Fruit fly (Drosophila melanogaster) whole organism, embryonic: ENCODE data around the gene CG14820.

ENCODE experiments used
- Ada2b ChIP-seq: fragments of 200-800 bp; sonication (Bioruptor generic); IDR thresholded peaks from 2 replicates; pipeline ENCODE4 v1.3.6; 2022; ENCODE audit warnings: missing biosample characterization, missing genetic modification characterization
- Atf-2 ChIP-seq: fragments of 200-800 bp; sonication (Bioruptor generic); optimal IDR thresholded peaks from 2 replicates; lab custom pipeline; 2016; ENCODE audit warnings: missing biosample characterization, missing genetic modification characterization
- CG11504 ChIP-seq: fragments of 200-800 bp; sonication (Bioruptor generic); optimal IDR thresholded peaks from 3 replicates; lab custom pipeline; 2019; ENCODE audit warnings: missing biosample characterization, mild to moderate bottlenecking, missing genetic modification characterization, moderate library complexity
- CG1529 ChIP-seq: fragments of 200-800 bp; sonication (Bioruptor generic); optimal IDR thresholded peaks from 3 replicates; lab custom pipeline; 2018; ENCODE audit warnings: missing biosample characterization, missing genetic modification characterization
- CG17361 ChIP-seq: fragments of 200-800 bp; sonication (Bioruptor generic); IDR thresholded peaks from 3 replicates; pipeline ENCODE4 v1.3.6; 2022; ENCODE audit warnings: missing biosample characterization, missing genetic modification characterization
- CG17612 ChIP-seq: fragments of 200-800 bp; sonication (Bioruptor generic); IDR thresholded peaks from 2 replicates; pipeline ENCODE4 v1.3.6; 2022; ENCODE audit warnings: missing biosample characterization, missing genetic modification characterization
- CG18262 ChIP-seq: fragments of 200-800 bp; optimal IDR thresholded peaks from 3 replicates; lab custom pipeline; 2019; ENCODE audit warnings: missing biosample characterization, mild to moderate bottlenecking, missing genetic modification characterization, moderate library complexity
- CG18476 ChIP-seq: fragments of 200-800 bp; sonication (Bioruptor generic); optimal IDR thresholded peaks from 2 replicates; lab custom pipeline; 2016; ENCODE audit warnings: missing biosample characterization, mild to moderate bottlenecking, missing genetic modification characterization
- CG18619 ChIP-seq: fragments of 200-800 bp; sonication (Bioruptor generic); optimal IDR thresholded peaks from 3 replicates; lab custom pipeline; 2017; ENCODE audit warnings: missing biosample characterization, mild to moderate bottlenecking, missing genetic modification characterization
- CG2678 ChIP-seq: fragments of 200-800 bp; sonication (Bioruptor generic); optimal IDR thresholded peaks from 3 replicates; lab custom pipeline; 2019; ENCODE audit warnings: missing biosample characterization, mild to moderate bottlenecking, missing genetic modification characterization, moderate library complexity
- CG2712 ChIP-seq: fragments of 200-800 bp; optimal IDR thresholded peaks from 3 replicates; lab custom pipeline; 2019; ENCODE audit warnings: missing biosample characterization, mild to moderate bottlenecking, missing genetic modification characterization, moderate library complexity
- CG30431 ChIP-seq: fragments of 200-800 bp; sonication (Bioruptor generic); optimal IDR thresholded peaks from 2 replicates; lab custom pipeline; 2017; ENCODE audit warnings: missing biosample characterization, missing genetic modification characterization
- CG31388 ChIP-seq: fragments of 200-800 bp; sonication (Bioruptor generic); optimal IDR thresholded peaks from 2 replicates; lab custom pipeline; 2016; ENCODE audit warnings: missing biosample characterization, missing genetic modification characterization
- CG4404 ChIP-seq: fragments of 200-800 bp; sonication (Bioruptor generic); IDR thresholded peaks from 2 replicates; pipeline ENCODE4 v1.3.6; 2022; ENCODE audit warnings: missing biosample characterization, missing genetic modification characterization
- CG5180 ChIP-seq: fragments of 200-800 bp; sonication (Bioruptor generic); optimal IDR thresholded peaks from 3 replicates; lab custom pipeline; 2017; ENCODE audit warnings: missing biosample characterization, missing genetic modification characterization, mild to moderate bottlenecking, moderate library complexity, missing genetic modification reagents
- CG7357 ChIP-seq: fragments of 200-800 bp; sonication (Bioruptor generic); IDR thresholded peaks from 3 replicates; pipeline ENCODE4 v1.3.6; 2022; ENCODE audit warnings: missing biosample characterization, missing genetic modification characterization
- CG7556 ChIP-seq: fragments of 200-800 bp; sonication (Bioruptor generic); optimal IDR thresholded peaks from 2 replicates; lab custom pipeline; 2017; ENCODE audit warnings: missing biosample characterization, mild to moderate bottlenecking, missing genetic modification characterization
- CG7839 ChIP-seq: fragments of 200-800 bp; sonication (Bioruptor generic); optimal IDR thresholded peaks from 3 replicates; lab custom pipeline; 2018; ENCODE audit warnings: missing biosample characterization, mild to moderate bottlenecking, missing genetic modification characterization, moderate library complexity
- CG7987 ChIP-seq: fragments of 200-800 bp; sonication (Bioruptor generic); optimal IDR thresholded peaks from 2 replicates; lab custom pipeline; 2018; ENCODE audit warnings: missing biosample characterization, mild to moderate bottlenecking, missing genetic modification characterization, moderate library complexity
- CG8281 ChIP-seq: fragments of 200-800 bp; sonication (Bioruptor generic); optimal IDR thresholded peaks from 2 replicates; lab custom pipeline; 2018; ENCODE audit warnings: missing biosample characterization, mild to moderate bottlenecking, missing genetic modification characterization, moderate library complexity
- CG8359 ChIP-seq: fragments of 200-800 bp; sonication (Bioruptor generic); optimal IDR thresholded peaks from 2 replicates; lab custom pipeline; 2017; ENCODE audit warnings: missing biosample characterization, mild to moderate bottlenecking, missing genetic modification characterization, borderline replicate concordance
- CG8478 ChIP-seq: fragments of >200 bp; optimal IDR thresholded peaks from 2 replicates; lab custom pipeline; 2018
- CG9876 ChIP-seq: fragments of 200-800 bp; sonication (Bioruptor generic); optimal IDR thresholded peaks from 2 replicates; lab custom pipeline; 2016; ENCODE audit warnings: missing biosample characterization, missing genetic modification characterization
- CG9932 ChIP-seq: fragments of 200-800 bp; sonication (Bioruptor generic); IDR thresholded peaks from 2 replicates; pipeline ENCODE4 v1.3.6; 2022; ENCODE audit warnings: missing biosample characterization, missing genetic modification characterization
- Ets65A ChIP-seq: fragments of 200-800 bp; sonication (Bioruptor generic); peaks from one replicate; lab custom pipeline; 2016; ENCODE audit warnings: missing biosample characterization, missing genetic modification characterization
- Mes4 ChIP-seq: fragments of 200-800 bp; sonication (Bioruptor generic); optimal IDR thresholded peaks from 2 replicates; lab custom pipeline; 2016; ENCODE audit warnings: missing biosample characterization, missing genetic modification characterization
- Pdp1 ChIP-seq, 2 experiments: fragments of 200-800 bp; sonication (Bioruptor generic); optimal IDR thresholded peaks; 3 replicates each; lab custom pipeline; 2016; ENCODE audit warnings: missing biosample characterization in 2 of 2, missing genetic modification characterization in 2 of 2, mild to moderate bottlenecking in 1 of 2, moderate library complexity in 1 of 2
- Sry-δ ChIP-seq: fragments of 200-800 bp; sonication (Bioruptor generic); optimal IDR thresholded peaks from 2 replicates; lab custom pipeline; 2016; ENCODE audit warnings: missing biosample characterization, missing genetic modification characterization
- ase ChIP-seq: fragments of 200-800 bp; sonication (Bioruptor generic); IDR thresholded peaks from 3 replicates; pipeline ENCODE4 v1.3.6; 2022; ENCODE audit warnings: missing biosample characterization, missing genetic modification characterization
- bab2 ChIP-seq: fragments of 200-800 bp; sonication (Bioruptor generic); optimal IDR thresholded peaks from 2 replicates; lab custom pipeline; 2016; ENCODE audit warnings: missing biosample characterization, missing genetic modification characterization
- chn ChIP-seq: fragments of 200-800 bp; sonication (Bioruptor generic); optimal IDR thresholded peaks from 2 replicates; lab custom pipeline; 2016; ENCODE audit warnings: missing biosample characterization, missing genetic modification characterization
- dati ChIP-seq: fragments of 200-800 bp; sonication (Bioruptor generic); IDR thresholded peaks from 2 replicates; pipeline ENCODE4 v1.3.6; 2022; ENCODE audit warnings: missing biosample characterization, missing genetic modification characterization
- dmrt99B ChIP-seq: fragments of 200-800 bp; sonication (Bioruptor generic); optimal IDR thresholded peaks from 2 replicates; lab custom pipeline; 2018; ENCODE audit warnings: missing biosample characterization, mild to moderate bottlenecking, missing genetic modification characterization, moderate library complexity
- ewg ChIP-seq: fragments of 200-800 bp; sonication (Bioruptor generic); optimal IDR thresholded peaks from 3 replicates; lab custom pipeline; 2017; ENCODE audit warnings: mild to moderate bottlenecking, missing biosample characterization, missing genetic modification reagents, missing genetic modification characterization
- gem ChIP-seq: fragments of 200-800 bp; sonication (Bioruptor generic); optimal IDR thresholded peaks from 2 replicates; lab custom pipeline; 2019; ENCODE audit warnings: missing biosample characterization, mild to moderate bottlenecking, missing genetic modification characterization, moderate library complexity
- grau ChIP-seq: fragments of 200-800 bp; optimal IDR thresholded peaks from 3 replicates; lab custom pipeline; 2019; ENCODE audit warnings: missing biosample characterization, mild to moderate bottlenecking, missing genetic modification characterization, moderate library complexity
- her ChIP-seq: fragments of 200-800 bp; sonication (Bioruptor generic); optimal IDR thresholded peaks from 2 replicates; lab custom pipeline; 2016; ENCODE audit warnings: missing biosample characterization, missing genetic modification characterization
- nerfin-1 ChIP-seq: fragments of 200-800 bp; sonication (Bioruptor generic); optimal IDR thresholded peaks from 3 replicates; lab custom pipeline; 2019; ENCODE audit warnings: missing biosample characterization, mild to moderate bottlenecking, missing genetic modification characterization, moderate library complexity
- nerfin-2 ChIP-seq: fragments of 200-800 bp; sonication (Bioruptor generic); IDR thresholded peaks from 2 replicates; pipeline ENCODE4 v1.3.6; 2022; ENCODE audit warnings: missing biosample characterization, missing genetic modification characterization; ENCODE audit not compliant: partially characterized antibody
- nmo ChIP-seq: fragments of 200-800 bp; sonication (Bioruptor generic); optimal IDR thresholded peaks from 2 replicates; lab custom pipeline; 2018; ENCODE audit warnings: missing biosample characterization, mild to moderate bottlenecking, missing genetic modification characterization, moderate library complexity
- prd ChIP-seq, 3 experiments: fragments of >200 bp in 2 of 3; fragments of 200-800 bp in 1 of 3; sonication (Bioruptor generic) in 1 of 3; optimal IDR thresholded peaks in 2 of 3; IDR thresholded peaks in 1 of 3; 2 replicates in 2 of 3; 3 replicates in 1 of 3; pipeline versions ENCODE4 v1.3.6 to Lab custom; 2017 to 2022; ENCODE audit warnings: missing biosample characterization in 1 of 3, missing genetic modification characterization in 1 of 3
- ro ChIP-seq: fragments of 200-800 bp; sonication (Bioruptor generic); IDR thresholded peaks from 2 replicates; pipeline ENCODE4 v1.3.6; 2022; ENCODE audit warnings: missing biosample characterization, missing genetic modification characterization
- row ChIP-seq: fragments of 200-800 bp; sonication (Bioruptor generic); IDR thresholded peaks from 3 replicates; pipeline ENCODE4 v1.3.6; 2022; ENCODE audit warnings: missing biosample characterization, missing genetic modification characterization
- run ChIP-seq: fragments of 200-800 bp; sonication (Bioruptor generic); optimal IDR thresholded peaks from 3 replicates; lab custom pipeline; 2018; ENCODE audit warnings: missing biosample characterization, mild to moderate bottlenecking, missing genetic modification characterization
- sens ChIP-seq: fragments of 200-800 bp; sonication (Bioruptor generic); peaks from one replicate; lab custom pipeline; 2016; ENCODE audit warnings: missing biosample characterization, missing genetic modification characterization
- so ChIP-seq: fragments of 200-800 bp; sonication (Bioruptor generic); IDR thresholded peaks from 3 replicates; pipeline ENCODE4 v1.3.6; 2022; ENCODE audit warnings: missing biosample characterization, missing genetic modification characterization
- trh ChIP-seq: fragments of 200-800 bp; sonication (Bioruptor generic); optimal IDR thresholded peaks from 2 replicates; lab custom pipeline; 2016; ENCODE audit warnings: missing biosample characterization, missing genetic modification characterization
- zfh2 ChIP-seq: fragments of 200-800 bp; sonication (Bioruptor generic); optimal IDR thresholded peaks from 2 replicates; lab custom pipeline; 2016; ENCODE audit warnings: missing biosample characterization, missing genetic modification characterization

Gene CG14820

dm6 chr3L:6979387-6980249, 46.9 kb downstream of the CG14820 start, which contains the start of gene Galphai (continued):
- peak; percentile 70 for TF ChIP-seq CG9876 (GFP tag; lab: Kevin White, UChicago)
- peak; percentile 58 for TF ChIP-seq zfh2 (GFP tag; lab: Kevin White, UChicago)
- TF ChIP-seq prd (optimal IDR thresholded peaks at IDR 0.05; lab: Kevin White, UChicago) = no peak
- TF ChIP-seq prd (GFP tag; IDR thresholded peaks at IDR 0.05; lab: Robert Waterston, UW) = no peak
- TF ChIP-seq bab2 (GFP tag; lab: Kevin White, UChicago) = no peak
- peak; percentile 79 for TF ChIP-seq CG8478 (lab: Kevin White, UChicago)
- no peak for TF ChIP-seq Atf-2 (GFP tag; lab: Kevin White, UChicago)
- no peak for TF ChIP-seq Ada2b
- peak; percentile 36 for TF ChIP-seq CG7987 (GFP tag; lab: Kevin White, UChicago)
- peak in 1 of 2 experiments; percentile 82 for TF ChIP-seq Pdp1 (GFP tag; optimal IDR thresholded peaks at IDR 0.05; lab: Kevin White, UChicago)
- TF ChIP-seq, all 482 proteins: peak for 205

dm6 chr3L:6980553-6980952, 47.8 kb downstream of the CG14820 start:
- no peak for TF ChIP-seq CG7357 (GFP tag; lab: Robert Waterston, UW)
- TF ChIP-seq run (tag; lab: Kevin White, UChicago) = no peak
- peak; percentile 3 for TF ChIP-seq nmo (GFP tag; lab: Kevin White, UChicago)
- TF ChIP-seq Sry-δ (GFP tag; lab: Kevin White, UChicago) = no peak
- TF ChIP-seq row (GFP tag; lab: Robert Waterston, UW) = 0 out of 3 replicates have a peak, but pooled peaks have one; percentile 10
- TF ChIP-seq CG4404 (GFP tag; lab: Robert Waterston, UW) = no peak
- TF ChIP-seq dati (GFP tag; lab: Robert Waterston, UW) = no peak
- TF ChIP-seq ro = no peak
- TF ChIP-seq trh (GFP tag; lab: Kevin White, UChicago) = no peak
- TF ChIP-seq CG17612 (GFP tag; lab: Robert Waterston, UW) = no peak
- TF ChIP-seq CG9932 = no peak
- peak; percentile 57 for TF ChIP-seq grau (tag; lab: Kevin White, UChicago)
- TF ChIP-seq gem (tag; lab: Kevin White, UChicago) = peak; percentile 25
- no peak for TF ChIP-seq nerfin-1 (tag; lab: Kevin White, UChicago)
- TF ChIP-seq sens (GFP tag; lab: Kevin White, UChicago) = no peak
- no peak for TF ChIP-seq CG8359 (GFP tag; lab: Kevin White, UChicago)
- no peak for TF ChIP-seq CG1529 (GFP tag; lab: Kevin White, UChicago)
- TF ChIP-seq so (GFP tag; lab: Robert Waterston, UW) = no peak
- peak; percentile 10 for TF ChIP-seq CG2678 (tag; lab: Kevin White, UChicago)
- no peak for TF ChIP-seq CG31388 (GFP tag; lab: Kevin White, UChicago)
- TF ChIP-seq CG18262 (tag; lab: Kevin White, UChicago) = peak; percentile 55
- TF ChIP-seq CG18476 (GFP tag; lab: Kevin White, UChicago) = no peak
- no peak for TF ChIP-seq CG8281 (tag; lab: Kevin White, UChicago)
- no peak for TF ChIP-seq CG5180 (GFP tag; lab: Kevin White, UChicago)
- no peak for TF ChIP-seq nerfin-2 (GFP tag; lab: Robert Waterston, UW)
- peak; percentile 4 for TF ChIP-seq CG7839
- no peak for TF ChIP-seq zfh2 (GFP tag; lab: Kevin White, UChicago)
- peak; percentile 6 for TF ChIP-seq dmrt99B (tag; lab: Kevin White, UChicago)
- no peak for TF ChIP-seq ewg (GFP tag; lab: Kevin White, UChicago)
- TF ChIP-seq ase = no peak
- TF ChIP-seq CG7556 = no peak
- no peak for TF ChIP-seq chn
- TF ChIP-seq CG30431 (GFP tag; lab: Kevin White, UChicago) = no peak
- TF ChIP-seq CG18619 = no peak
- no peak for TF ChIP-seq Ets65A (GFP tag; lab: Kevin White, UChicago)
- TF ChIP-seq CG2712 (tag; lab: Kevin White, UChicago) = peak; percentile 51
- no peak for TF ChIP-seq Mes4
- no peak for TF ChIP-seq her
- peak; percentile 33 for TF ChIP-seq CG11504
- TF ChIP-seq CG17361 = peak; percentile 27; the same call in 1 of the 3 replicates
